4 fruit fly cellular contexts compared by ENCODE assay signal in genomic region chrX:5516783-5517571, dm6.
TF ChIP-seq lines count a peak whose summit lies in the region.

No protein-coding gene starts in this region.

TF ChIP-seq in whole organism, adult, 20 proteins besides CTCF, POLR2A, EP300 and RAD21 (continued from another document):
- TF ChIP-seq CG33017 (tag; optimal IDR thresholded peaks at IDR 0.05; lab: Kevin White, UChicago) (peak; percentile 33), ovo (GFP tag; optimal IDR thresholded peaks at IDR 0.05; lab: Kevin White, UChicago) (no peak)

TF ChIP-seq in whole organism, embryonic, 481 proteins besides CTCF, POLR2A, EP300 and RAD21 (continued from another document and continues in another):
- TF ChIP-seq Pdp1 (GFP tag; optimal IDR thresholded peaks at IDR 0.05; lab: Kevin White, UChicago) (peak in 1 of 2 experiments; percentile 19), CG4730 (GFP tag; IDR thresholded peaks at IDR 0.05; lab: Robert Waterston, UW) (no peak), CG10431 (GFP tag; optimal IDR thresholded peaks at IDR 0.05; lab: Kevin White, UChicago) (peak; percentile 4), btn (GFP tag; optimal IDR thresholded peaks at IDR 0.05; lab: Kevin White, UChicago) (peak; percentile 32), Ada2b (GFP tag; IDR thresholded peaks at IDR 0.05; lab: Robert Waterston, UW) (no peak), lab (GFP tag; optimal IDR thresholded peaks at IDR 0.05; lab: Kevin White, UChicago) (peak; percentile 49), CG9215 (GFP tag; IDR thresholded peaks at IDR 0.05; lab: Robert Waterston, UW) (no peak), Stat92E (GFP tag; optimal IDR thresholded peaks at IDR 0.05; lab: Kevin White, UChicago) (peak in 1 of 3 experiments; percentile 44), CG1832 (GFP tag; optimal IDR thresholded peaks at IDR 0.05; lab: Kevin White, UChicago) (peak; percentile 86), gsb (GFP tag; IDR thresholded peaks at IDR 0.05; lab: Robert Waterston, UW) (no peak), wor (GFP tag; IDR thresholded peaks at IDR 0.05; lab: Robert Waterston, UW) (no peak), gce (GFP tag; IDR thresholded peaks at IDR 0.05; lab: Robert Waterston, UW) (no peak), CG10321 (GFP tag; IDR thresholded peaks at IDR 0.05; lab: Robert Waterston, UW) (no peak), CG34224 (GFP tag; IDR thresholded peaks at IDR 0.05; lab: Robert Waterston, UW; ENCODE audit: partially characterized antibody) (no peak), hbn (GFP tag; IDR thresholded peaks at IDR 0.05; lab: Robert Waterston, UW; ENCODE audit: partially characterized antibody) (0 out of 2 replicates have a peak, but pooled peaks have one; percentile 16), CG12071 (GFP tag; optimal IDR thresholded peaks at IDR 0.05; lab: Kevin White, UChicago) (no peak), Dip3 (GFP tag; optimal IDR thresholded peaks at IDR 0.05; lab: Kevin White, UChicago) (no peak), kay (GFP tag; optimal IDR thresholded peaks at IDR 0.05; lab: Kevin White, UChicago) (peak; percentile 72), CG31224 (GFP tag; IDR thresholded peaks at IDR 0.05; lab: Robert Waterston, UW) (no peak), ssp (GFP tag; IDR thresholded peaks at IDR 0.05; lab: Robert Waterston, UW) (no peak), CG6683 (GFP tag; optimal IDR thresholded peaks at IDR 0.05; lab: Kevin White, UChicago) (peak; percentile 8), CG9797 (GFP tag; optimal IDR thresholded peaks at IDR 0.05; lab: Kevin White, UChicago) (no peak), CG6791 (GFP tag; IDR thresholded peaks at IDR 0.05; lab: Robert Waterston, UW; ENCODE audit: partially characterized antibody) (no peak), MTF-1 (GFP tag; optimal IDR thresholded peaks at IDR 0.05; lab: Kevin White, UChicago; ENCODE audit: borderline replicate concordance) (no peak), az2 (GFP tag; optimal IDR thresholded peaks at IDR 0.05; lab: Kevin White, UChicago) (no peak), CG12391 (tag; optimal IDR thresholded peaks at IDR 0.05; lab: Kevin White, UChicago) (peak; percentile 32), tx (GFP tag; optimal IDR thresholded peaks at IDR 0.05; lab: Kevin White, UChicago) (no peak), CkIIα-i1 (GFP tag; IDR thresholded peaks at IDR 0.05; lab: Robert Waterston, UW) (no peak), ewg (GFP tag; optimal IDR thresholded peaks at IDR 0.05; lab: Kevin White, UChicago) (no peak), CG5953 (GFP tag; IDR thresholded peaks at IDR 0.05; lab: Robert Waterston, UW) (no peak), NC2β (GFP tag; optimal IDR thresholded peaks at IDR 0.05; lab: Kevin White, UChicago) (peak; percentile 7), dysf (GFP tag; IDR thresholded peaks at IDR 0.05; lab: Robert Waterston, UW) (0 out of 3 replicates have a peak, but pooled peaks have one; percentile 38), CG14860 (GFP tag; IDR thresholded peaks at IDR 0.05; lab: Robert Waterston, UW; ENCODE audit: partially characterized antibody) (no peak), CG16815 (GFP tag; optimal IDR thresholded peaks at IDR 0.05; lab: Kevin White, UChicago) (no peak), corto (GFP tag; optimal IDR thresholded peaks at IDR 0.05; lab: Kevin White, UChicago) (no peak), pnt (GFP tag; optimal IDR thresholded peaks at IDR 0.05; lab: Kevin White, UChicago) (no peak), Antp (GFP tag; optimal IDR thresholded peaks at IDR 0.05; lab: Kevin White, UChicago) (no peak), mam (GFP tag; optimal IDR thresholded peaks at IDR 0.05; lab: Kevin White, UChicago) (no peak), CG10959 (GFP tag; IDR thresholded peaks at IDR 0.05; lab: Robert Waterston, UW) (no peak), slp2 (GFP tag; optimal IDR thresholded peaks at IDR 0.05; lab: Kevin White, UChicago) (no peak), Sox100B (GFP tag; optimal IDR thresholded peaks at IDR 0.05; lab: Kevin White, UChicago) (peak; percentile 58), CoRest (tag; optimal IDR thresholded peaks at IDR 0.05; lab: Kevin White, UChicago) (peak; percentile 48), Oaz (GFP tag; IDR thresholded peaks at IDR 0.05; lab: Robert Waterston, UW) (no peak)

TF ChIP-seq in whole organism, prepupa, 60 proteins besides CTCF, POLR2A, EP300 and RAD21 (continued from another document):
- TF ChIP-seq CG6276 (GFP tag; optimal IDR thresholded peaks at IDR 0.05; lab: Kevin White, UChicago) (peak; percentile 54), CG6163 (GFP tag; IDR thresholded peaks at IDR 0.05; lab: Robert Waterston, UW) (no peak), Blimp-1 (GFP tag; optimal IDR thresholded peaks at IDR 0.05; lab: Kevin White, UChicago) (no peak), CG31627 (GFP tag; optimal IDR thresholded peaks at IDR 0.05; lab: Kevin White, UChicago) (no peak), CG11294 (GFP tag; IDR thresholded peaks at IDR 0.05; lab: Robert Waterston, UW) (no peak), CG6808 (GFP tag; optimal IDR thresholded peaks at IDR 0.05; lab: Kevin White, UChicago) (no peak), spab (GFP tag; optimal IDR thresholded peaks at IDR 0.05; lab: Kevin White, UChicago) (no peak), Eip93F (GFP tag; optimal IDR thresholded peaks at IDR 0.05; lab: Kevin White, UChicago) (no peak), Ets96B (tag; optimal IDR thresholded peaks at IDR 0.05; lab: Kevin White, UChicago) (peak; percentile 8), CG1621 (tag; optimal IDR thresholded peaks at IDR 0.05; lab: Kevin White, UChicago) (peak; percentile 50), Met (GFP tag; optimal IDR thresholded peaks at IDR 0.05; lab: Kevin White, UChicago) (peak; percentile 61), Ets21C (GFP tag; optimal IDR thresholded peaks at IDR 0.05; lab: Kevin White, UChicago) (no peak), svp (GFP tag; lab: Kevin White, UChicago) (peak; percentile 83), vri (GFP tag; optimal IDR thresholded peaks at IDR 0.05; lab: Kevin White, UChicago) (peak; percentile 22), eg (GFP tag; IDR thresholded peaks at IDR 0.05; lab: Robert Waterston, UW) (peak; percentile 55; the same call in 2 of the 3 replicates), Eip78C (GFP tag; lab: Kevin White, UChicago) (peak; percentile 85), CG11762 (GFP tag; optimal IDR thresholded peaks at IDR 0.05; lab: Kevin White, UChicago; ENCODE audit: insufficient read depth) (peak; percentile 28), pdm3 (GFP tag; optimal IDR thresholded peaks at IDR 0.05; lab: Kevin White, UChicago) (peak; percentile 42), Hr4 (GFP tag; optimal IDR thresholded peaks at IDR 0.05; lab: Kevin White, UChicago) (peak; percentile 58), Hr38 (GFP tag; optimal IDR thresholded peaks at IDR 0.05; lab: Kevin White, UChicago) (no peak), acj6 (GFP tag; optimal IDR thresholded peaks at IDR 0.05; lab: Kevin White, UChicago) (peak; percentile 42), lz (GFP tag; optimal IDR thresholded peaks at IDR 0.05; lab: Kevin White, UChicago) (peak; percentile 18), CG4318 (GFP tag; optimal IDR thresholded peaks at IDR 0.05; lab: Kevin White, UChicago) (peak; percentile 40), fd59A (GFP tag; optimal IDR thresholded peaks at IDR 0.05; lab: Kevin White, UChicago) (no peak), CG10669 (GFP tag; optimal IDR thresholded peaks at IDR 0.05; lab: Kevin White, UChicago) (no peak), Sox102F (GFP tag; optimal IDR thresholded peaks at IDR 0.05; lab: Kevin White, UChicago) (peak; percentile 44), esn (GFP tag; optimal IDR thresholded peaks at IDR 0.05; lab: Kevin White, UChicago) (peak; percentile 49), CG32006 (GFP tag; optimal IDR thresholded peaks at IDR 0.05; lab: Kevin White, UChicago) (peak; percentile 61), fkh (GFP tag; optimal IDR thresholded peaks at IDR 0.05; lab: Kevin White, UChicago) (peak; percentile 48), CG7368 (GFP tag; optimal IDR thresholded peaks at IDR 0.05; lab: Kevin White, UChicago) (no peak), Sox14 (GFP tag; optimal IDR thresholded peaks at IDR 0.05; lab: Kevin White, UChicago) (peak; percentile 25), topi (GFP tag; optimal IDR thresholded peaks at IDR 0.05; lab: Kevin White, UChicago) (peak; percentile 50), CG6792 (GFP tag; optimal IDR thresholded peaks at IDR 0.05; lab: Kevin White, UChicago) (peak; percentile 21), achi (GFP tag; optimal IDR thresholded peaks at IDR 0.05; lab: Kevin White, UChicago) (peak; percentile 4), CG11902 (GFP tag; optimal IDR thresholded peaks at IDR 0.05; lab: Kevin White, UChicago) (no peak), net (GFP tag; optimal IDR thresholded peaks at IDR 0.05; lab: Kevin White, UChicago) (peak; percentile 43), CG8119 (GFP tag; IDR thresholded peaks at IDR 0.05; lab: Robert Waterston, UW) (0 out of 3 replicates have a peak, but pooled peaks have one; percentile 13), CG10631 (GFP tag; optimal IDR thresholded peaks at IDR 0.05; lab: Kevin White, UChicago) (peak; percentile 37), Smox (GFP tag; optimal IDR thresholded peaks at IDR 0.05; lab: Kevin White, UChicago) (peak; percentile 37), CG34406 (GFP tag; optimal IDR thresholded peaks at IDR 0.05; lab: Kevin White, UChicago) (peak; percentile 40), ss (GFP tag; optimal IDR thresholded peaks at IDR 0.05; lab: Kevin White, UChicago) (peak; percentile 31 to 45)
TF ChIP-seq in whole organism, prepupa: peak in this region for 41.

TF ChIP-seq in whole organism, wandering third instar larva, 38 proteins besides CTCF, POLR2A, EP300 and RAD21 (continued from another document):
- no peak for TF ChIP-seq Dfd (GFP tag; optimal IDR thresholded peaks at IDR 0.05; lab: Kevin White, UChicago)
- TF ChIP-seq Hnf4 (GFP tag; optimal IDR thresholded peaks at IDR 0.05; lab: Kevin White, UChicago), result peak; percentile 43
- TF ChIP-seq Hr78 (GFP tag; optimal IDR thresholded peaks at IDR 0.05; lab: Kevin White, UChicago), result no peak
- no peak for TF ChIP-seq Sp1 (GFP tag; optimal IDR thresholded peaks at IDR 0.05; lab: Kevin White, UChicago)
- peak; percentile 39 for TF ChIP-seq psq (GFP tag; optimal IDR thresholded peaks at IDR 0.05; lab: Kevin White, UChicago)
- TF ChIP-seq h (GFP tag; optimal IDR thresholded peaks at IDR 0.05; lab: Kevin White, UChicago), result peak; percentile 49
- TF ChIP-seq N (GFP tag; optimal IDR thresholded peaks at IDR 0.05; lab: Kevin White, UChicago), result no peak
- peak; percentile 60 for TF ChIP-seq woc (GFP tag; optimal IDR thresholded peaks at IDR 0.05; lab: Kevin White, UChicago)
- peak; percentile 98 for TF ChIP-seq Vsx2 (GFP tag; optimal IDR thresholded peaks at IDR 0.05; lab: Kevin White, UChicago; ENCODE audit: partially characterized antibody)
- no peak for TF ChIP-seq Abd-B (GFP tag; optimal IDR thresholded peaks at IDR 0.05; lab: Kevin White, UChicago)
- TF ChIP-seq ey (GFP tag; optimal IDR thresholded peaks at IDR 0.05; lab: Kevin White, UChicago), result peak; percentile 14
- peak; percentile 88 for TF ChIP-seq fru (GFP tag; optimal IDR thresholded peaks at IDR 0.05; lab: Kevin White, UChicago)
